Fruit fly (Drosophila melanogaster) whole organism, embryonic: Measurements from ENCODE around the gene Sodh2.

Source experiments
- Antp ChIP-seq: fragments of 200-800 bp; sonication (Bioruptor generic); optimal IDR thresholded peaks from 3 replicates; lab custom pipeline; 2016; ENCODE audit warnings: missing biosample characterization, missing genetic modification characterization
- CG10366 ChIP-seq: fragments of 200-800 bp; sonication (Bioruptor generic); IDR thresholded peaks from 2 replicates; pipeline ENCODE4 v1.3.6; 2022; ENCODE audit warnings: missing biosample characterization, missing genetic modification characterization
- CG12155 ChIP-seq: fragments of 200-800 bp; sonication (Bioruptor generic); optimal IDR thresholded peaks from 3 replicates; lab custom pipeline; 2016; ENCODE audit warnings: missing biosample characterization, missing genetic modification characterization
- CG13424 ChIP-seq: fragments of 200-800 bp; sonication (Bioruptor generic); optimal IDR thresholded peaks from 2 replicates; lab custom pipeline; 2019; ENCODE audit warnings: missing biosample characterization, mild to moderate bottlenecking, missing genetic modification characterization, moderate library complexity
- CG16779 ChIP-seq: fragments of 200-800 bp; sonication (Bioruptor generic); IDR thresholded peaks from 2 replicates; pipeline ENCODE4 v1.3.6; 2022; ENCODE audit warnings: missing biosample characterization, missing genetic modification characterization
- CG17186 ChIP-seq: fragments of 200-800 bp; sonication (Bioruptor generic); optimal IDR thresholded peaks from 3 replicates; lab custom pipeline; 2017; ENCODE audit warnings: missing biosample characterization, missing genetic modification reagents, missing genetic modification characterization
- CG4328 ChIP-seq: fragments of 200-800 bp; sonication (Bioruptor generic); optimal IDR thresholded peaks from 3 replicates; lab custom pipeline; 2017; ENCODE audit warnings: missing biosample characterization, missing genetic modification reagents, missing genetic modification characterization
- CG4730 ChIP-seq: fragments of 200-800 bp; sonication (Bioruptor generic); IDR thresholded peaks from 2 replicates; pipeline ENCODE4 v1.3.6; 2022; ENCODE audit warnings: missing biosample characterization, missing genetic modification characterization
- CG5953 ChIP-seq: fragments of 200-800 bp; sonication (Bioruptor generic); IDR thresholded peaks from 2 replicates; pipeline ENCODE4 v1.3.6; 2022; ENCODE audit warnings: missing biosample characterization, missing genetic modification characterization
- CG6254 ChIP-seq: fragments of 200-800 bp; sonication (Bioruptor generic); optimal IDR thresholded peaks from 3 replicates; lab custom pipeline; 2017; ENCODE audit warnings: mild to moderate bottlenecking, missing biosample characterization, missing genetic modification reagents, missing genetic modification characterization
- CG6683 ChIP-seq: fragments of 200-800 bp; sonication (Bioruptor generic); optimal IDR thresholded peaks from 2 replicates; lab custom pipeline; 2017; ENCODE audit warnings: missing biosample characterization, mild to moderate bottlenecking, missing genetic modification characterization, missing genetic modification reagents
- CG6791 ChIP-seq: fragments of 200-800 bp; sonication (Bioruptor generic); IDR thresholded peaks from 3 replicates; pipeline ENCODE4 v1.3.6; 2022; ENCODE audit warnings: missing biosample characterization, missing genetic modification characterization; ENCODE audit not compliant: partially characterized antibody
- CG7556 ChIP-seq: fragments of 200-800 bp; sonication (Bioruptor generic); optimal IDR thresholded peaks from 2 replicates; lab custom pipeline; 2017; ENCODE audit warnings: missing biosample characterization, mild to moderate bottlenecking, missing genetic modification characterization
- CG9727 ChIP-seq: fragments of 200-800 bp; sonication (Bioruptor generic); optimal IDR thresholded peaks from 3 replicates; lab custom pipeline; 2017; ENCODE audit warnings: missing biosample characterization, mild to moderate bottlenecking, missing genetic modification characterization
- Dek ChIP-seq: fragments of 200-800 bp; sonication (Bioruptor generic); optimal IDR thresholded peaks from 3 replicates; lab custom pipeline; 2019; ENCODE audit warnings: missing biosample characterization, mild to moderate bottlenecking, missing genetic modification characterization, moderate library complexity
- Doc2 ChIP-seq: fragments of 200-800 bp; sonication (Bioruptor generic); IDR thresholded peaks from 2 replicates; pipeline ENCODE4 v1.3.6; 2022; ENCODE audit warnings: missing biosample characterization, missing genetic modification characterization
- E2f2 ChIP-seq: fragments of 200-800 bp; sonication (Bioruptor generic); IDR thresholded peaks from 2 replicates; pipeline ENCODE4 v1.3.6; 2022; ENCODE audit warnings: missing biosample characterization, missing genetic modification characterization
- Hmx ChIP-seq: fragments of 200-800 bp; sonication (Bioruptor generic); optimal IDR thresholded peaks from 2 replicates; lab custom pipeline; 2016; ENCODE audit warnings: missing biosample characterization, missing genetic modification characterization
- Mes4 ChIP-seq: fragments of 200-800 bp; sonication (Bioruptor generic); optimal IDR thresholded peaks from 2 replicates; lab custom pipeline; 2016; ENCODE audit warnings: missing biosample characterization, missing genetic modification characterization
- Myb ChIP-seq: fragments of 200-800 bp; sonication (Bioruptor generic); optimal IDR thresholded peaks from 2 replicates; lab custom pipeline; 2016; ENCODE audit warnings: missing biosample characterization, missing genetic modification characterization
- NK7.1 ChIP-seq: fragments of 200-800 bp; sonication (Bioruptor generic); optimal IDR thresholded peaks from 3 replicates; lab custom pipeline; 2016; ENCODE audit warnings: missing biosample characterization, missing genetic modification characterization
- Neu2 ChIP-seq: fragments of 200-800 bp; sonication (Bioruptor generic); optimal IDR thresholded peaks from 3 replicates; lab custom pipeline; 2016; ENCODE audit warnings: missing biosample characterization, missing genetic modification characterization, borderline replicate concordance
- Oli ChIP-seq: fragments of 200-800 bp; sonication (Bioruptor generic); optimal IDR thresholded peaks from 2 replicates; lab custom pipeline; 2018; ENCODE audit warnings: missing biosample characterization, mild to moderate bottlenecking, missing genetic modification characterization, moderate library complexity
- Optix ChIP-seq: fragments of 200-800 bp; sonication (Bioruptor generic); IDR thresholded peaks from 3 replicates; pipeline ENCODE4 v1.3.6; 2022; ENCODE audit warnings: missing biosample characterization, missing genetic modification characterization
- Ptx1 ChIP-seq: fragments of 200-800 bp; sonication (Bioruptor generic); IDR thresholded peaks from 2 replicates; pipeline ENCODE4 v1.3.6; 2022; ENCODE audit warnings: missing biosample characterization, missing genetic modification characterization
- Sin3A ChIP-seq: fragments of >200 bp; optimal IDR thresholded peaks from 2 replicates; lab custom pipeline; 2018
- Stat92E ChIP-seq, 3 experiments: fragments of >200 bp in 2 of 3; fragments of 200-800 bp in 1 of 3; sonication (Bioruptor generic) in 1 of 3; optimal IDR thresholded peaks; 2 replicates each; lab custom pipeline; 2017 to 2019; ENCODE audit warnings: missing biosample characterization in 3 of 3, missing genetic modification characterization in 3 of 3, mild to moderate bottlenecking in 1 of 3, moderate library complexity in 1 of 3
- abd-A ChIP-seq: fragments of 200-800 bp; sonication (Bioruptor generic); optimal IDR thresholded peaks from 3 replicates; lab custom pipeline; 2019; ENCODE audit warnings: missing biosample characterization, mild to moderate bottlenecking, missing genetic modification characterization, moderate library complexity
- ap ChIP-seq: fragments of 200-800 bp; sonication (Bioruptor generic); IDR thresholded peaks from 2 replicates; pipeline ENCODE4 v1.3.6; 2022; ENCODE audit warnings: missing biosample characterization, missing genetic modification characterization
- cg ChIP-seq: fragments of 200-800 bp; sonication (Bioruptor generic); optimal IDR thresholded peaks from 3 replicates; lab custom pipeline; 2019; ENCODE audit warnings: missing biosample characterization, mild to moderate bottlenecking, missing genetic modification characterization, moderate library complexity
- croc ChIP-seq: fragments of 200-800 bp; sonication (Bioruptor generic); conservative IDR thresholded peaks from 3 replicates; pipeline ENCODE4 v1.3.6; 2022; ENCODE audit warnings: missing biosample characterization, missing genetic modification characterization
- disco-r ChIP-seq: fragments of 200-800 bp; sonication (Bioruptor generic); optimal IDR thresholded peaks from 2 replicates; lab custom pipeline; 2016; ENCODE audit warnings: missing biosample characterization, missing genetic modification characterization
- eyg ChIP-seq: fragments of 200-800 bp; sonication (Bioruptor generic); optimal IDR thresholded peaks from 3 replicates; lab custom pipeline; 2016; ENCODE audit warnings: missing biosample characterization, missing genetic modification characterization
- gce ChIP-seq: fragments of 200-800 bp; sonication (Bioruptor generic); IDR thresholded peaks from 3 replicates; pipeline ENCODE4 v1.3.6; 2022; ENCODE audit warnings: missing biosample characterization, missing genetic modification characterization
- gsb ChIP-seq: fragments of 200-800 bp; sonication (Bioruptor generic); IDR thresholded peaks from 2 replicates; pipeline ENCODE4 v1.3.6; 2022; ENCODE audit warnings: missing biosample characterization, missing genetic modification characterization
- h ChIP-seq: fragments of >200 bp; optimal IDR thresholded peaks from 2 replicates; lab custom pipeline; 2017
- hth ChIP-seq: fragments of >200 bp; optimal IDR thresholded peaks from 2 replicates; lab custom pipeline; 2017; ENCODE audit warnings: inconsistent platforms
- knrl ChIP-seq: fragments of 200-800 bp; sonication (Bioruptor generic); IDR thresholded peaks from 3 replicates; pipeline ENCODE4 v1.3.6; 2022; ENCODE audit warnings: missing biosample characterization, missing genetic modification characterization; ENCODE audit not compliant: partially characterized antibody
- lbe ChIP-seq: fragments of 200-800 bp; sonication (Bioruptor generic); optimal IDR thresholded peaks from 2 replicates; lab custom pipeline; 2016; ENCODE audit warnings: missing biosample characterization, mild to moderate bottlenecking, missing genetic modification characterization
- lola ChIP-seq, 3 experiments: fragments of >200 bp in 2 of 3; fragments of 200-800 bp in 1 of 3; sonication (Bioruptor generic) in 1 of 3; optimal IDR thresholded peaks; 2 replicates each; lab custom pipeline; 2017 to 2019; ENCODE audit warnings: missing biosample characterization in 3 of 3, missing genetic modification characterization in 3 of 3, mild to moderate bottlenecking in 1 of 3, moderate library complexity in 1 of 3
- maf-S ChIP-seq: fragments of 200-800 bp; sonication (Bioruptor generic); optimal IDR thresholded peaks from 2 replicates; lab custom pipeline; 2016; ENCODE audit warnings: missing biosample characterization, missing genetic modification characterization
- oc ChIP-seq: fragments of 200-800 bp; sonication (Bioruptor generic); optimal IDR thresholded peaks from 2 replicates; lab custom pipeline; 2018; ENCODE audit warnings: missing biosample characterization, mild to moderate bottlenecking, missing genetic modification characterization, moderate library complexity
- org-1 ChIP-seq: fragments of 200-800 bp; sonication (Bioruptor generic); optimal IDR thresholded peaks from 2 replicates; lab custom pipeline; 2017; ENCODE audit warnings: missing biosample characterization, missing genetic modification characterization
- pnt ChIP-seq: fragments of 200-800 bp; sonication (Bioruptor generic); optimal IDR thresholded peaks from 3 replicates; lab custom pipeline; 2016; ENCODE audit warnings: missing biosample characterization, missing genetic modification characterization
- rib ChIP-seq: fragments of 200-800 bp; sonication (Bioruptor generic); IDR thresholded peaks from 2 replicates; pipeline ENCODE4 v1.3.6; 2022; ENCODE audit warnings: missing biosample characterization, missing genetic modification characterization
- ro ChIP-seq: fragments of 200-800 bp; sonication (Bioruptor generic); IDR thresholded peaks from 2 replicates; pipeline ENCODE4 v1.3.6; 2022; ENCODE audit warnings: missing biosample characterization, missing genetic modification characterization
- salm ChIP-seq: fragments of 200-800 bp; sonication (Bioruptor generic); optimal IDR thresholded peaks from 2 replicates; lab custom pipeline; 2018; ENCODE audit warnings: missing biosample characterization, mild to moderate bottlenecking, missing genetic modification characterization
- shn ChIP-seq: fragments of 200-800 bp; sonication (Bioruptor generic); optimal IDR thresholded peaks from 3 replicates; lab custom pipeline; 2016; ENCODE audit warnings: missing biosample characterization, missing genetic modification characterization
- trh ChIP-seq: fragments of 200-800 bp; sonication (Bioruptor generic); optimal IDR thresholded peaks from 2 replicates; lab custom pipeline; 2016; ENCODE audit warnings: missing biosample characterization, missing genetic modification characterization
- tup ChIP-seq: fragments of 200-800 bp; sonication (Bioruptor generic); optimal IDR thresholded peaks from 2 replicates; lab custom pipeline; 2016; ENCODE audit warnings: missing biosample characterization, mild to moderate bottlenecking, missing genetic modification characterization, moderate library complexity
- vfl ChIP-seq: fragments of 200-800 bp; sonication (Bioruptor generic); optimal IDR thresholded peaks from 2 replicates; lab custom pipeline; 2016; ENCODE audit warnings: missing biosample characterization, missing genetic modification characterization
- vnd ChIP-seq: fragments of 200-800 bp; sonication (Bioruptor generic); IDR thresholded peaks from 3 replicates; pipeline ENCODE4 v1.3.6; 2022; ENCODE audit warnings: missing biosample characterization, missing genetic modification characterization; ENCODE audit not compliant: partially characterized antibody
- yki ChIP-seq: fragments of >200 bp; optimal IDR thresholded peaks from 3 replicates; lab custom pipeline; 2018

Sodh2 gene

dm6 chr3R:10852232-10852774 is 23.9 kb upstream of the Sodh2 start, which contains the start of gene CG4565 (continued):
- no peak for TF ChIP-seq Mes4 (GFP tag; lab: Kevin White, UChicago)
- TF ChIP-seq org-1, result no peak
- TF ChIP-seq CG6254, result no peak
- no peak for TF ChIP-seq CG9727
- TF ChIP-seq lbe (GFP tag; lab: Kevin White, UChicago), result no peak
- no peak for TF ChIP-seq tup (GFP tag; lab: Kevin White, UChicago)
- no peak for TF ChIP-seq hth (lab: Kevin White, UChicago)
- TF ChIP-seq Oli (tag; lab: Kevin White, UChicago), result no peak
- no peak for TF ChIP-seq CG16779
- TF ChIP-seq gce (GFP tag; lab: Robert Waterston, UW), result no peak
- TF ChIP-seq h (lab: Kevin White, UChicago), result no peak
- no peak for TF ChIP-seq Doc2
- TF ChIP-seq Ptx1, result no peak
- no peak for TF ChIP-seq Hmx (GFP tag; lab: Kevin White, UChicago)
- no peak for TF ChIP-seq eyg (GFP tag; lab: Kevin White, UChicago)
- TF ChIP-seq CG12155 (GFP tag; lab: Kevin White, UChicago), result no peak
- no peak for TF ChIP-seq lola (GFP tag; optimal IDR thresholded peaks at IDR 0.05; lab: Kevin White, UChicago)
- TF ChIP-seq CG10366, result no peak
- no peak for TF ChIP-seq ap
- no peak for TF ChIP-seq vfl
- no peak for TF ChIP-seq Sin3A
- TF ChIP-seq knrl (GFP tag; lab: Robert Waterston, UW), result no peak
- no peak for TF ChIP-seq shn (GFP tag; lab: Kevin White, UChicago)
- no peak for TF ChIP-seq salm (tag; lab: Kevin White, UChicago)
- no peak for TF ChIP-seq CG7556 (GFP tag; lab: Kevin White, UChicago)
- no peak for TF ChIP-seq gsb (GFP tag; lab: Robert Waterston, UW)
- no peak for TF ChIP-seq oc (tag; lab: Kevin White, UChicago)
- TF ChIP-seq cg (GFP tag; lab: Kevin White, UChicago), result no peak
- no peak for TF ChIP-seq maf-S (GFP tag; lab: Kevin White, UChicago)
- TF ChIP-seq yki (lab: Kevin White, UChicago), result no peak
- no peak for TF ChIP-seq Dek (tag; lab: Kevin White, UChicago)
- 0 out of 3 replicates have a peak, but pooled peaks have one; percentile 31 for TF ChIP-seq vnd
- no peak for TF ChIP-seq rib (GFP tag; lab: Robert Waterston, UW)
- no peak for TF ChIP-seq ro (GFP tag; lab: Robert Waterston, UW)
- no peak for TF ChIP-seq CG13424 (tag; lab: Kevin White, UChicago)
- no peak for TF ChIP-seq pnt (GFP tag; lab: Kevin White, UChicago)
- no peak for TF ChIP-seq CG6683 (GFP tag; lab: Kevin White, UChicago)
- no peak for TF ChIP-seq Antp (GFP tag; lab: Kevin White, UChicago)
- peak; percentile 28 for TF ChIP-seq CG4328 (GFP tag; lab: Kevin White, UChicago)
- no peak for TF ChIP-seq Neu2
- TF ChIP-seq disco-r (GFP tag; lab: Kevin White, UChicago), result no peak
- TF ChIP-seq CG5953, result no peak
- peak; percentile 62 for TF ChIP-seq E2f2 (GFP tag; lab: Robert Waterston, UW)
- TF ChIP-seq croc (GFP tag; lab: Robert Waterston, UW), result no peak
- no peak for TF ChIP-seq trh
- TF ChIP-seq Stat92E (GFP tag; optimal IDR thresholded peaks at IDR 0.05; lab: Kevin White, UChicago), result peak in 1 of 3 experiments; percentile 36
- TF ChIP-seq NK7.1, result no peak
- TF ChIP-seq Myb (GFP tag; lab: Kevin White, UChicago), result peak; percentile 88
- TF ChIP-seq abd-A, result no peak
- TF ChIP-seq CG6791 (GFP tag; lab: Robert Waterston, UW), result peak; percentile 53; the same call in 1 of the 3 replicates
- TF ChIP-seq CG4730, result no peak
- TF ChIP-seq Optix (GFP tag; lab: Robert Waterston, UW), result no peak
- no peak for TF ChIP-seq CG17186
